Fruit fly (Drosophila melanogaster): ENCODE measurements around the gene SrpRalpha.

dm6 chrX:11153826-11154510 is 25.1 kb upstream of the SrpRalpha start, which contains the start of the genes rtv and Dlic:
- TF ChIP-seq CTCF (optimal IDR thresholded peaks at IDR 0.05), result peak; percentile 83 to 89
- TF ChIP-seq CG8478 (optimal IDR thresholded peaks at IDR 0.05), result no peak
